Fruit fly (Drosophila melanogaster) whole organism, prepupa: ENCODE data around the gene CG7140.
A peak's percentile ranks its signal among the peaks of the same experiment; 100 is the strongest.

ENCODE experiments used
- Blimp-1 ChIP-seq: fragments of 200-800 bp; sonication (Bioruptor generic); optimal IDR thresholded peaks from 3 replicates; lab custom pipeline; 2017; ENCODE audit warnings: missing biosample characterization, missing genetic modification characterization, mild to moderate bottlenecking, moderate library complexity, missing genetic modification reagents
- CG10631 ChIP-seq: fragments of 200-800 bp; sonication (Bioruptor generic); optimal IDR thresholded peaks from 2 replicates; lab custom pipeline; 2016; ENCODE audit warnings: missing biosample characterization, missing genetic modification characterization
- CG10669 ChIP-seq: fragments of 200-800 bp; sonication (Bioruptor generic); optimal IDR thresholded peaks from 3 replicates; lab custom pipeline; 2018; ENCODE audit warnings: missing biosample characterization, mild to moderate bottlenecking, missing genetic modification characterization, moderate library complexity
- CG11294 ChIP-seq: fragments of 200-800 bp; sonication (Bioruptor generic); IDR thresholded peaks from 2 replicates; pipeline ENCODE4 v1.3.6; 2022; ENCODE audit warnings: missing biosample characterization, missing genetic modification characterization
- CG11762 ChIP-seq: fragments of 200-800 bp; sonication (Bioruptor generic); optimal IDR thresholded peaks from 3 replicates; lab custom pipeline; 2016; ENCODE audit warnings: missing biosample characterization, missing genetic modification characterization; ENCODE audit not compliant: insufficient read depth
- CG11902 ChIP-seq: fragments of 200-800 bp; sonication (Bioruptor generic); optimal IDR thresholded peaks from 3 replicates; lab custom pipeline; 2016; ENCODE audit warnings: missing biosample characterization, missing genetic modification characterization
- CG1621 ChIP-seq: fragments of 200-800 bp; sonication (Bioruptor generic); optimal IDR thresholded peaks from 3 replicates; lab custom pipeline; 2018; ENCODE audit warnings: missing biosample characterization, mild to moderate bottlenecking, missing genetic modification characterization
- CG16779 ChIP-seq: fragments of 200-800 bp; sonication (Bioruptor generic); optimal IDR thresholded peaks from 3 replicates; lab custom pipeline; 2017; ENCODE audit warnings: missing biosample characterization, mild to moderate bottlenecking, missing genetic modification characterization
- CG3032 ChIP-seq: fragments of 200-800 bp; optimal IDR thresholded peaks from 2 replicates; lab custom pipeline; 2019; ENCODE audit warnings: missing biosample characterization, mild to moderate bottlenecking, missing genetic modification characterization, moderate library complexity
- CG31627 ChIP-seq: fragments of 200-800 bp; sonication (Bioruptor generic); optimal IDR thresholded peaks from 3 replicates; lab custom pipeline; 2016; ENCODE audit warnings: missing biosample characterization, missing genetic modification characterization
- CG32006 ChIP-seq: fragments of 200-800 bp; sonication (Bioruptor generic); optimal IDR thresholded peaks from 3 replicates; lab custom pipeline; 2017; ENCODE audit warnings: missing biosample characterization, mild to moderate bottlenecking, missing genetic modification characterization
- CG3919 ChIP-seq: fragments of 200-800 bp; sonication (Bioruptor generic); optimal IDR thresholded peaks from 3 replicates; lab custom pipeline; 2016; ENCODE audit warnings: missing biosample characterization, missing genetic modification characterization
- CG4318 ChIP-seq: fragments of 200-800 bp; sonication (Bioruptor generic); optimal IDR thresholded peaks from 3 replicates; lab custom pipeline; 2017; ENCODE audit warnings: missing biosample characterization, mild to moderate bottlenecking, missing genetic modification characterization
- CG6276 ChIP-seq: fragments of 200-800 bp; sonication (Bioruptor generic); optimal IDR thresholded peaks from 2 replicates; lab custom pipeline; 2017; ENCODE audit warnings: missing biosample characterization, mild to moderate bottlenecking, missing genetic modification characterization
- CG6854 ChIP-seq: fragments of 200-800 bp; sonication (Bioruptor generic); optimal IDR thresholded peaks from 2 replicates; lab custom pipeline; 2017; ENCODE audit warnings: missing biosample characterization, mild to moderate bottlenecking, missing genetic modification characterization
- CG8119 ChIP-seq: fragments of 200-800 bp; sonication (Bioruptor generic); IDR thresholded peaks from 3 replicates; pipeline ENCODE4 v1.3.6; 2022; ENCODE audit warnings: missing biosample characterization, missing genetic modification characterization
- CG8319 ChIP-seq: fragments of 200-800 bp; sonication (Bioruptor generic); optimal IDR thresholded peaks from 3 replicates; lab custom pipeline; 2016; ENCODE audit warnings: missing biosample characterization, missing genetic modification characterization
- CG8632 ChIP-seq: fragments of 200-800 bp; sonication (Bioruptor generic); optimal IDR thresholded peaks from 3 replicates; lab custom pipeline; 2016; ENCODE audit warnings: missing biosample characterization, missing genetic modification characterization
- Eip75B ChIP-seq: fragments of 200-800 bp; sonication (Bioruptor generic); optimal IDR thresholded peaks from 3 replicates; lab custom pipeline; 2016; ENCODE audit warnings: missing biosample characterization, missing genetic modification characterization
- Eip78C ChIP-seq: fragments of 200-800 bp; sonication (Bioruptor generic); peaks from one replicate; lab custom pipeline; 2016; ENCODE audit warnings: missing biosample characterization, missing genetic modification characterization
- Eip93F ChIP-seq: fragments of 200-800 bp; sonication (Bioruptor generic); optimal IDR thresholded peaks from 2 replicates; lab custom pipeline; 2016; ENCODE audit warnings: missing biosample characterization, mild to moderate bottlenecking, missing genetic modification characterization
- Ets21C ChIP-seq: fragments of 200-800 bp; sonication (Bioruptor generic); optimal IDR thresholded peaks from 3 replicates; lab custom pipeline; 2016; ENCODE audit warnings: missing biosample characterization, missing genetic modification characterization
- Ets96B ChIP-seq: fragments of 200-800 bp; optimal IDR thresholded peaks from 2 replicates; lab custom pipeline; 2019; ENCODE audit warnings: missing biosample characterization, mild to moderate bottlenecking, missing genetic modification characterization, moderate library complexity
- Gug ChIP-seq: fragments of 200-800 bp; sonication (Bioruptor generic); IDR thresholded peaks from 2 replicates; pipeline ENCODE4 v1.3.6; 2022; ENCODE audit warnings: missing biosample characterization, missing genetic modification characterization
- Hr38 ChIP-seq: sonication (Bioruptor generic); optimal IDR thresholded peaks from 2 replicates; lab custom pipeline; 2016; ENCODE audit warnings: missing biosample characterization, missing genetic modification characterization
- Hr39 ChIP-seq: fragments of 200-800 bp; sonication (Bioruptor generic); optimal IDR thresholded peaks from 2 replicates; lab custom pipeline; 2016; ENCODE audit warnings: missing biosample characterization, missing genetic modification characterization
- Hr4 ChIP-seq: fragments of 200-800 bp; sonication (Bioruptor generic); optimal IDR thresholded peaks from 3 replicates; lab custom pipeline; 2016; ENCODE audit warnings: missing biosample characterization, missing genetic modification characterization
- Met ChIP-seq: fragments of 200-800 bp; sonication (Bioruptor generic); optimal IDR thresholded peaks from 3 replicates; lab custom pipeline; 2016; ENCODE audit warnings: missing biosample characterization, missing genetic modification characterization
- OdsH ChIP-seq: fragments of 200-800 bp; sonication (Bioruptor generic); optimal IDR thresholded peaks from 3 replicates; lab custom pipeline; 2016; ENCODE audit warnings: missing biosample characterization, missing genetic modification characterization
- Smox ChIP-seq: fragments of 200-800 bp; sonication (Bioruptor generic); optimal IDR thresholded peaks from 3 replicates; lab custom pipeline; 2016; ENCODE audit warnings: missing biosample characterization, missing genetic modification characterization
- Sox102F ChIP-seq: fragments of 200-800 bp; sonication (Bioruptor generic); optimal IDR thresholded peaks from 2 replicates; lab custom pipeline; 2016; ENCODE audit warnings: missing biosample characterization, mild to moderate bottlenecking, missing genetic modification characterization
- Sox14 ChIP-seq: fragments of 200-800 bp; sonication (Bioruptor generic); optimal IDR thresholded peaks from 3 replicates; lab custom pipeline; 2016; ENCODE audit warnings: missing biosample characterization, missing genetic modification characterization
- Sox15 ChIP-seq: fragments of 200-800 bp; sonication (Bioruptor generic); optimal IDR thresholded peaks from 3 replicates; lab custom pipeline; 2016; ENCODE audit warnings: missing biosample characterization, missing genetic modification characterization
- achi ChIP-seq: fragments of 200-800 bp; sonication (Bioruptor generic); optimal IDR thresholded peaks from 3 replicates; lab custom pipeline; 2016; ENCODE audit warnings: missing biosample characterization, missing genetic modification characterization
- cyc ChIP-seq: fragments of 200-800 bp; sonication (Bioruptor generic); optimal IDR thresholded peaks from 3 replicates; lab custom pipeline; 2016; ENCODE audit warnings: missing biosample characterization, missing genetic modification characterization
- dsx ChIP-seq: fragments of 200-800 bp; optimal IDR thresholded peaks from 3 replicates; lab custom pipeline; 2019; ENCODE audit warnings: missing biosample characterization, mild to moderate bottlenecking, missing genetic modification characterization, moderate library complexity; ENCODE audit not compliant: poor library complexity, severe bottlenecking
- eg ChIP-seq: fragments of 200-800 bp; sonication (Bioruptor generic); IDR thresholded peaks from 3 replicates; pipeline ENCODE4 v1.3.6; 2022; ENCODE audit warnings: missing biosample characterization, missing genetic modification characterization
- esn ChIP-seq: fragments of 200-800 bp; sonication (Bioruptor generic); optimal IDR thresholded peaks from 2 replicates; lab custom pipeline; 2016; ENCODE audit warnings: missing biosample characterization, mild to moderate bottlenecking, missing genetic modification characterization, moderate library complexity
- fd59A ChIP-seq: fragments of 200-800 bp; sonication (Bioruptor generic); optimal IDR thresholded peaks from 2 replicates; lab custom pipeline; 2017; ENCODE audit warnings: missing biosample characterization, mild to moderate bottlenecking, missing genetic modification characterization, missing genetic modification reagents
- fd85E ChIP-seq: fragments of 200-800 bp; sonication (Bioruptor generic); optimal IDR thresholded peaks from 3 replicates; lab custom pipeline; 2016; ENCODE audit warnings: missing biosample characterization, missing genetic modification characterization
- fkh ChIP-seq: fragments of 200-800 bp; sonication (Bioruptor generic); optimal IDR thresholded peaks from 3 replicates; lab custom pipeline; 2017; ENCODE audit warnings: missing biosample characterization, mild to moderate bottlenecking, missing genetic modification characterization, moderate library complexity
- net ChIP-seq: fragments of 200-800 bp; sonication (Bioruptor generic); optimal IDR thresholded peaks from 3 replicates; lab custom pipeline; 2016; ENCODE audit warnings: missing biosample characterization, missing genetic modification characterization
- pdm3 ChIP-seq: fragments of 200-800 bp; sonication (Bioruptor generic); optimal IDR thresholded peaks from 3 replicates; lab custom pipeline; 2016; ENCODE audit warnings: missing biosample characterization, missing genetic modification characterization
- salr ChIP-seq, 2 experiments: fragments of 200-800 bp; sonication (Bioruptor generic); optimal IDR thresholded peaks; 3 replicates each; lab custom pipeline; 2016 to 2018; ENCODE audit warnings: missing biosample characterization in 2 of 2, missing genetic modification characterization in 2 of 2, mild to moderate bottlenecking in 1 of 2
- ss ChIP-seq, 2 experiments: fragments of 200-800 bp; sonication (Bioruptor generic); optimal IDR thresholded peaks; 2 replicates in 1 of 2; 3 replicates in 1 of 2; lab custom pipeline; 2017 to 2018; ENCODE audit warnings: mild to moderate bottlenecking in 2 of 2, missing biosample characterization in 2 of 2, missing genetic modification characterization in 2 of 2, moderate library complexity in 1 of 2
- svp ChIP-seq: fragments of 200-800 bp; sonication (Bioruptor generic); peaks from one replicate; lab custom pipeline; 2016; ENCODE audit warnings: missing biosample characterization, missing genetic modification characterization
- topi ChIP-seq: fragments of 200-800 bp; sonication (Bioruptor generic); optimal IDR thresholded peaks from 3 replicates; lab custom pipeline; 2016; ENCODE audit warnings: missing biosample characterization, missing genetic modification characterization
- vri ChIP-seq: fragments of 200-800 bp; sonication (Bioruptor generic); optimal IDR thresholded peaks from 3 replicates; lab custom pipeline; 2016; ENCODE audit warnings: missing biosample characterization, mild to moderate bottlenecking, missing genetic modification characterization

CG7140 gene

dm6 chr3L:22028225-22028624 is at the start of gene CG7140:
Gene CG7140, minus strand, starts transcription at chr3L:22028325.
- no peak for TF ChIP-seq Hr38
- no peak for TF ChIP-seq CG16779 (tag; lab: Kevin White, UChicago)
- TF ChIP-seq OdsH = no peak
- TF ChIP-seq Blimp-1 (GFP tag; lab: Kevin White, UChicago) = no peak
- no peak for TF ChIP-seq CG32006 (GFP tag; lab: Kevin White, UChicago)
- no peak for TF ChIP-seq fd59A
- no peak for TF ChIP-seq salr (GFP tag; optimal IDR thresholded peaks at IDR 0.05; lab: Kevin White, UChicago)
- TF ChIP-seq svp (GFP tag; lab: Kevin White, UChicago) = no peak
- no peak for TF ChIP-seq CG1621 (tag; lab: Kevin White, UChicago)
- TF ChIP-seq Eip93F (GFP tag; lab: Kevin White, UChicago) = no peak
- TF ChIP-seq eg (GFP tag; lab: Robert Waterston, UW) = no peak
- no peak for TF ChIP-seq vri (GFP tag; lab: Kevin White, UChicago)
- TF ChIP-seq Ets96B (tag; lab: Kevin White, UChicago) = no peak
- TF ChIP-seq Gug (GFP tag; lab: Robert Waterston, UW) = no peak
- no peak for TF ChIP-seq Sox14 (GFP tag; lab: Kevin White, UChicago)
- TF ChIP-seq Hr39 = no peak
- no peak for TF ChIP-seq CG4318 (GFP tag; lab: Kevin White, UChicago)

dm6 chr3L:22075706-22076398 is 47.7 kb upstream of the CG7140 start, which contains the start of the genes CG7130 and RpLP0:
Gene CG7130, minus strand, starts transcription at chr3L:22075756.
Gene RpLP0, plus strand, starts transcription at chr3L:22075867.
- TF ChIP-seq Ets21C (GFP tag; lab: Kevin White, UChicago) (peak; percentile 32), Ets96B (tag; lab: Kevin White, UChicago) (peak; percentile 43), Hr4 (peak; percentile 45), net (GFP tag; lab: Kevin White, UChicago) (peak; percentile 88), ss (GFP tag; optimal IDR thresholded peaks at IDR 0.05; lab: Kevin White, UChicago) (peak; percentile 77 to 88), dsx (GFP tag; lab: Kevin White, UChicago) (peak; percentile 54), CG11762 (peak; percentile 71), CG6854 (GFP tag; lab: Kevin White, UChicago) (peak; percentile 94), CG31627 (GFP tag; lab: Kevin White, UChicago) (peak; percentile 85), Smox (GFP tag; lab: Kevin White, UChicago) (peak; percentile 77), achi (GFP tag; lab: Kevin White, UChicago) (peak; percentile 84), CG3919 (GFP tag; lab: Kevin White, UChicago) (peak; percentile 92), CG1621 (tag; lab: Kevin White, UChicago) (peak; percentile 78), Eip75B (GFP tag; lab: Kevin White, UChicago) (peak; percentile 81), Sox15 (peak; percentile 40), CG16779 (tag; lab: Kevin White, UChicago) (peak; percentile 77), CG8319 (peak; percentile 80), CG10669 (GFP tag; lab: Kevin White, UChicago) (peak; percentile 75), pdm3 (GFP tag; lab: Kevin White, UChicago) (peak; percentile 85), Eip93F (GFP tag; lab: Kevin White, UChicago) (no peak), topi (GFP tag; lab: Kevin White, UChicago) (peak; percentile 89), Sox14 (GFP tag; lab: Kevin White, UChicago) (peak; percentile 81), eg (GFP tag; lab: Robert Waterston, UW) (peak; percentile 80), esn (GFP tag; lab: Kevin White, UChicago) (peak; percentile 91), Met (GFP tag; lab: Kevin White, UChicago) (peak; percentile 90), CG10631 (peak; percentile 68), CG3032 (tag; lab: Kevin White, UChicago) (peak; percentile 72), fd59A (peak; percentile 70), CG11294 (GFP tag; lab: Robert Waterston, UW) (no peak), CG6276 (GFP tag; lab: Kevin White, UChicago) (peak; percentile 44), CG8632 (GFP tag; lab: Kevin White, UChicago) (peak; percentile 73), Sox102F (GFP tag; lab: Kevin White, UChicago) (peak; percentile 86), CG11902 (GFP tag; lab: Kevin White, UChicago) (peak; percentile 64), Hr39 (peak; percentile 86), Eip78C (GFP tag; lab: Kevin White, UChicago) (peak; percentile 95), fkh (GFP tag; lab: Kevin White, UChicago) (peak; percentile 85), cyc (peak; percentile 88), fd85E (GFP tag; lab: Kevin White, UChicago) (peak; percentile 68), CG8119 (peak; percentile 38; the same call in 2 of the 3 replicates)
